Worm (Caenorhabditis elegans) whole organism, L4 larva: ENCODE data around the gene srxa-6.

ENCODE experiments used
- ceh-82 ChIP-seq: sonication (generic microtip); optimal IDR thresholded peaks from 2 replicates; lab custom pipeline; 2017; ENCODE audit warnings: missing biosample characterization, missing genetic modification characterization
- egl-27 ChIP-seq: sonication (generic microtip); optimal IDR thresholded peaks from 3 replicates; lab custom pipeline; 2017; ENCODE audit warnings: missing biosample characterization, missing genetic modification reagents, missing genetic modification characterization
- jun-1 ChIP-seq: fragments of 150-350 bp; optimal IDR thresholded peaks from 2 replicates; lab custom pipeline; 2014; ENCODE audit warnings: missing biosample characterization, missing genetic modification reagents, missing genetic modification characterization
- nhr-28 ChIP-seq: fragments of 150-350 bp; optimal IDR thresholded peaks from 2 replicates; lab custom pipeline; 2014; ENCODE audit warnings: missing biosample characterization, missing genetic modification characterization

DNA sequence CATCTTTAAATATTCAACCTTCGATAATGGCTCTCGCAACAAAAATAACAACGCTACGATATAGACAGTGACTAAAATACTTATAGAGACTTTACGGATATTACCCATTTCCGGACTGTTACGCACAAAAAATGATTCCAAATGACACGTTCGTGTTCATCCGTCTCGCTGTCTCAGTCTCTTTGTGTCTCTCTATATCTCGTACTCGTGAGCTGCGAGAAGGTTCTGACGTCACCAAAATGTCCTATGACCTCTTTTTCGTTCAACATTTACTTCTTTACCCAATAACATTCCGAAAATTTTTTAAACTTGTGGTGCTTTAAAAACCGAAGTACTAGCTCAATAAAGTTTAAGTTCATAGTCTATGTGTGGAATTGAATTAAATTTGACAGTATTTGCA, 24.6 kb upstream of the srxa-6 start:
- TF ChIP-seq egl-27 (no peak), jun-1 (tag; lab: Kevin White, UChicago) (no peak), nhr-28 (no peak), ceh-82 (tag; lab: Kevin White, UChicago) (no peak)
